Worm (Caenorhabditis elegans) whole organism, mixed stage, embryonic: ENCODE measurements around the gene C08B6.2.
A peak's percentile ranks its signal among the peaks of the same experiment; 100 is the strongest.

ENCODE experiments used
- M03D4.4 ChIP-seq: sonication (generic microtip); optimal IDR thresholded peaks from 2 replicates; lab custom pipeline; 2017; ENCODE audit warnings: mild to moderate bottlenecking, missing genetic modification characterization, missing compliant biosample characterization
- blmp-1 ChIP-seq: fragments of 150-350 bp; optimal IDR thresholded peaks from 2 replicates; lab custom pipeline; 2014; ENCODE audit warnings: missing biosample characterization, missing genetic modification characterization
- ceh-39 ChIP-seq: fragments of 150-350 bp; optimal IDR thresholded peaks from 2 replicates; lab custom pipeline; 2014; ENCODE audit warnings: missing biosample characterization, missing genetic modification characterization
- ceh-43 ChIP-seq: fragments of 200-800 bp; sonication (Bioruptor generic); optimal IDR thresholded peaks from 2 replicates; lab custom pipeline; 2018; ENCODE audit warnings: mild to moderate bottlenecking, missing genetic modification characterization, moderate library complexity, missing compliant biosample characterization
- ceh-83 ChIP-seq: fragments of 200-800 bp; sonication (Bioruptor generic); optimal IDR thresholded peaks from 2 replicates; lab custom pipeline; 2018; ENCODE audit warnings: mild to moderate bottlenecking, missing genetic modification characterization, missing compliant biosample characterization
- ces-1 ChIP-seq: fragments of 150-350 bp; optimal IDR thresholded peaks from 2 replicates; lab custom pipeline; 2014; ENCODE audit warnings: missing biosample characterization, missing genetic modification reagents, missing genetic modification characterization
- cnd-1 ChIP-seq: fragments of 200-800 bp; sonication (Bioruptor generic); optimal IDR thresholded peaks from 2 replicates; lab custom pipeline; 2018; ENCODE audit warnings: mild to moderate bottlenecking, missing genetic modification characterization, missing compliant biosample characterization
- drap-1 ChIP-seq: fragments of 200-800 bp; sonication (Bioruptor generic); optimal IDR thresholded peaks from 3 replicates; lab custom pipeline; 2018; ENCODE audit warnings: mild to moderate bottlenecking, missing genetic modification characterization, missing compliant biosample characterization
- elt-1 ChIP-seq: sonication (generic microtip); optimal IDR thresholded peaks from 2 replicates; lab custom pipeline; 2017; ENCODE audit warnings: missing genetic modification characterization, mild to moderate bottlenecking, missing compliant biosample characterization, antibody characterized with exemption, moderate library complexity, borderline replicate concordance; ENCODE audit not compliant: insufficient read depth
- elt-3 ChIP-seq: fragments of 150-350 bp; optimal IDR thresholded peaks from 2 replicates; lab custom pipeline; 2014; ENCODE audit warnings: missing biosample characterization, missing genetic modification characterization
- flh-1 ChIP-seq: fragments of 200-800 bp; sonication (Bioruptor generic); optimal IDR thresholded peaks from 2 replicates; lab custom pipeline; 2018; ENCODE audit warnings: mild to moderate bottlenecking, missing genetic modification characterization, moderate library complexity, missing compliant biosample characterization
- hlh-1 ChIP-seq: fragments of 150-350 bp; optimal IDR thresholded peaks from 2 replicates; lab custom pipeline; 2014; ENCODE audit warnings: missing biosample characterization, missing genetic modification reagents, missing genetic modification characterization
- lin-13 ChIP-seq: fragments of 150-350 bp; optimal IDR thresholded peaks from 2 replicates; lab custom pipeline; 2014; ENCODE audit warnings: missing biosample characterization, missing genetic modification characterization
- lin-32 ChIP-seq: fragments of 200-800 bp; sonication (Bioruptor generic); optimal IDR thresholded peaks from 2 replicates; lab custom pipeline; 2018; ENCODE audit warnings: mild to moderate bottlenecking, missing genetic modification characterization, missing compliant biosample characterization
- lsy-2 ChIP-seq: fragments of 150-350 bp; optimal IDR thresholded peaks from 2 replicates; lab custom pipeline; 2014; ENCODE audit warnings: missing biosample characterization, missing genetic modification characterization
- mab-5 ChIP-seq: fragments of 150-350 bp; optimal IDR thresholded peaks from 2 replicates; lab custom pipeline; 2014; ENCODE audit warnings: missing biosample characterization, missing genetic modification characterization
- mep-1 ChIP-seq: fragments of 150-350 bp; optimal IDR thresholded peaks from 2 replicates; lab custom pipeline; 2017; ENCODE audit warnings: missing biosample characterization, missing genetic modification reagents, missing genetic modification characterization, inconsistent platforms
- mls-2 ChIP-seq: sonication (generic microtip); optimal IDR thresholded peaks from 2 replicates; lab custom pipeline; 2016; ENCODE audit warnings: mild to moderate bottlenecking, missing genetic modification characterization, moderate library complexity, missing compliant biosample characterization
- nhr-12 ChIP-seq: fragments of 150-350 bp; optimal IDR thresholded peaks from 2 replicates; lab custom pipeline; 2014; ENCODE audit warnings: missing biosample characterization, missing genetic modification characterization
- nhr-2 ChIP-seq: fragments of 150-350 bp; optimal IDR thresholded peaks from 2 replicates; lab custom pipeline; 2014; ENCODE audit warnings: missing biosample characterization, missing genetic modification characterization
- nhr-237 ChIP-seq: fragments of 150-350 bp; optimal IDR thresholded peaks from 2 replicates; lab custom pipeline; 2014; ENCODE audit warnings: missing biosample characterization, missing genetic modification characterization
- nhr-28 ChIP-seq: fragments of 150-350 bp; optimal IDR thresholded peaks from 2 replicates; lab custom pipeline; 2014; ENCODE audit warnings: missing biosample characterization, missing genetic modification characterization
- nhr-76 ChIP-seq: sonication (generic microtip); optimal IDR thresholded peaks from 2 replicates; lab custom pipeline; 2017; ENCODE audit warnings: missing biosample characterization, missing genetic modification characterization
- pha-4 ChIP-seq: fragments of 150-350 bp; optimal IDR thresholded peaks from 2 replicates; lab custom pipeline; 2018; ENCODE audit warnings: missing biosample characterization, missing genetic modification reagents, missing genetic modification characterization
- snpc-4 ChIP-seq: fragments of 150-350 bp; optimal IDR thresholded peaks from 2 replicates; lab custom pipeline; 2014; ENCODE audit warnings: missing biosample characterization, missing genetic modification characterization
- sptf-1 ChIP-seq: sonication (generic microtip); optimal IDR thresholded peaks from 2 replicates; lab custom pipeline; 2017; ENCODE audit warnings: mild to moderate bottlenecking, missing genetic modification characterization, moderate library complexity, missing compliant biosample characterization
- tbx-8 ChIP-seq: fragments of 200-800 bp; sonication (Bioruptor generic); optimal IDR thresholded peaks from 2 replicates; lab custom pipeline; 2018; ENCODE audit warnings: mild to moderate bottlenecking, missing genetic modification characterization, moderate library complexity, missing compliant biosample characterization
- unc-120 ChIP-seq: sonication (generic microtip); optimal IDR thresholded peaks from 2 replicates; lab custom pipeline; 2017; ENCODE audit warnings: missing genetic modification characterization, missing compliant biosample characterization; ENCODE audit not compliant: poor library complexity, severe bottlenecking
- unc-39 ChIP-seq: fragments of 150-350 bp; optimal IDR thresholded peaks from 2 replicates; lab custom pipeline; 2014; ENCODE audit warnings: missing biosample characterization, missing genetic modification characterization
- zip-8 ChIP-seq: fragments of 150-350 bp; optimal IDR thresholded peaks from 2 replicates; lab custom pipeline; 2014; ENCODE audit warnings: missing biosample characterization, missing genetic modification characterization
- ztf-11 ChIP-seq: fragments of 150-350 bp; optimal IDR thresholded peaks from 2 replicates; lab custom pipeline; 2014; ENCODE audit warnings: missing biosample characterization, missing genetic modification characterization

Gene C08B6.2

ce11 chrV:10123324-10123723, 17.8 kb downstream of the C08B6.2 start, which contains the start of gene C08B6.6:
Gene C08B6.6 (plus strand): TSS chrV:10123624.
- TF ChIP-seq nhr-76 (tag; lab: Kevin White, UChicago) (no peak), ces-1 (GFP tag; lab: Kevin White, UChicago) (no peak), tbx-8 (GFP tag; lab: Kevin White, UChicago) (no peak), lsy-2 (tag; lab: Kevin White, UChicago) (no peak), M03D4.4 (no peak), snpc-4 (no peak), elt-1 (tag; lab: Kevin White, UChicago) (no peak), lin-13 (tag; lab: Kevin White, UChicago) (no peak), nhr-2 (no peak), unc-120 (tag; lab: Kevin White, UChicago) (no peak), drap-1 (GFP tag; lab: Kevin White, UChicago) (no peak), sptf-1 (tag; lab: Kevin White, UChicago) (no peak), mls-2 (no peak), ztf-11 (tag; lab: Kevin White, UChicago) (no peak), flh-1 (GFP tag; lab: Kevin White, UChicago) (no peak), hlh-1 (no peak), pha-4 (tag; lab: Kevin White, UChicago) (no peak)
- TF ChIP-seq, all 35 proteins: peak for 0

ce11 chrV:10124799-10125548, 19.5 kb downstream of the C08B6.2 start, which contains the start of gene C08B6.10:
Gene C08B6.10 (plus strand): TSS chrV:10125498.
- TF ChIP-seq sptf-1 (tag; lab: Kevin White, UChicago) (no peak), elt-3 (tag; lab: Kevin White, UChicago) (no peak), tbx-8 (GFP tag; lab: Kevin White, UChicago) (no peak), drap-1 (GFP tag; lab: Kevin White, UChicago) (no peak), lin-32 (GFP tag; lab: Kevin White, UChicago) (no peak), hlh-1 (no peak), mab-5 (tag; lab: Kevin White, UChicago) (no peak), nhr-28 (tag; lab: Kevin White, UChicago) (no peak), lin-13 (tag; lab: Kevin White, UChicago) (no peak), zip-8 (tag; lab: Kevin White, UChicago) (no peak), nhr-76 (tag; lab: Kevin White, UChicago) (no peak), elt-1 (tag; lab: Kevin White, UChicago) (no peak), flh-1 (GFP tag; lab: Kevin White, UChicago) (no peak), blmp-1 (tag; lab: Kevin White, UChicago) (no peak), unc-39 (tag; lab: Kevin White, UChicago) (no peak), ceh-83 (no peak), nhr-12 (tag; lab: Kevin White, UChicago) (no peak), M03D4.4 (no peak)

- TF ChIP-seq ceh-43 (GFP tag; lab: Kevin White, UChicago) (no peak), mep-1 (tag; lab: Kevin White, UChicago) (no peak), pha-4 (tag; lab: Kevin White, UChicago) (no peak), cnd-1 (tag; lab: Kevin White, UChicago) (no peak), elt-3 (tag; lab: Kevin White, UChicago) (no peak)
Observed at ce11 chrV:10130195-10130594, 24.7 kb downstream of the C08B6.2 start, which contains the start of gene aos-1. Gene aos-1 (minus strand): TSS chrV:10130295.

DNA sequence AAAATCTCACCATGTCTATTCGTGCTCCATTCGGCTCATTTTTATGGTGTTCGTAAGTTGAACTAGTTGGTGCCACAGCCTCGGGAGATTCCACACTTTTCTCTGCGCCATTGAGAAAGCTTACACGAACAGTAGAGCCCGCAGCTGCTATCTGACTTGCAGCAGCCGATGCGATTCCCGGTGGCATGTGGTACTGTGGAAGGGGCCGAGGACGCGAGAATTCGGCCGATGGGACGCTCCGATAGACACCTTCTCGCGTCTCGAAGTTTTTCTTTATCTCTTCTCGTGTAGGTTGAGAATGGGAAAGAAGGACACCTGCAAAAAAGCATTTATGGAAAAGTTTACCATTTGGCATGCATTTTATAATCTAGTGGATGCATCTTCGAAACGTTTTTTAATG, 27.8 kb downstream of the C08B6.2 start:
- no peak for TF ChIP-seq drap-1 (GFP tag; lab: Kevin White, UChicago)
- no peak for TF ChIP-seq ceh-39 (tag; lab: Kevin White, UChicago)
- TF ChIP-seq ceh-83: no peak

ce11 chrV:10134077-10134693, 28.7 kb downstream of the C08B6.2 start, which contains the start of the genes C08B6.18, wdr-20 and C08B6.8:
Gene C08B6.18 (minus strand): TSS chrV:10134127.
Gene wdr-20 (minus strand): TSS chrV:10134158.
Gene C08B6.8 (plus strand): TSS chrV:10134643.
- no peak for TF ChIP-seq nhr-2
- TF ChIP-seq lsy-2 (tag; lab: Kevin White, UChicago): peak; percentile 41
- peak; percentile 59 for TF ChIP-seq mep-1 (tag; lab: Kevin White, UChicago)
- TF ChIP-seq ces-1 (GFP tag; lab: Kevin White, UChicago): peak; percentile 40
- peak; percentile 26 for TF ChIP-seq nhr-237 (tag; lab: Kevin White, UChicago)
- TF ChIP-seq pha-4 (tag; lab: Kevin White, UChicago): peak; percentile 26
